Fruit fly (Drosophila melanogaster): ENCODE results near the gene CG14712.

CG14712 gene

DNA sequence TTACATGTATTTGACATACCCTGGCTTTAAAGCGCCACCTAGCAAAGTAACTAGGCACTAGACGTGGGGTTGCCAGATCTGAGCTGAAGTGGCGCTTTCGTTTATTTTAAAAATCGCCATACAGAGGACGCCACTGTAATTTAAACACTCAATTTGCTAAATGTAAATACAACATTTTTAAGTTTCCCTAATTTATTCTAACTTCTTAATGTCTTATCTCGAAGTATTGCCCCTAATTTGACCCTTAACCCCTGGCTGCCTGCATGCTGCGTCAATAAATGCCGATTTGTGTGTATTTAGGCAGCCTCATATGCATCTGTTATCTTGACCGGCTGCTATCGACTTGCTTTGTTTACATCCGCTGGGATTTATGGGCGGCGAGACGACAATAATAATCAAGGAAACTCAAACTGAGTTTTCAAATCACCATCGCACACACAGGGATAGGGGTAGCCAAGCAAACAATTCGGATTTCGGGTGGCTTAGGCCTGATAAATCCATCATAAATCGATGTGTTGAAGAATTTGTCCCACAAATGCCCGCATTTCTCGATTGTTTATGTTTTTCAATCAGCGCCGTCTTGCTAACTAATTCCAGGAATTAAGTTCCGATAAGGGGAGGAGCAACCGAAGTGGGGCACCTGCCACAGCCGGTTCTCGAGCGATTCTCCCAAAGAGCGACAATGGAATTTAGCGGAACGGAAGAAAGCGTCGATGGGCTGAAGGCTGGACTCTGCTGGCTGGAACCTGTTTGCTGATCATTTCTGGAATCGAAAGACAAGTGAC is 15.1 kb upstream of the CG14712 start (continued):
- TF ChIP-seq ftz-f1 (GFP tag; optimal IDR thresholded peaks at IDR 0.05): no peak
- peak; percentile 22 for TF ChIP-seq gro (GFP tag; optimal IDR thresholded peaks at IDR 0.05)
- peak; percentile 56 for TF ChIP-seq CG11085 (GFP tag; IDR thresholded peaks at IDR 0.05)
- no peak for TF ChIP-seq al (GFP tag; IDR thresholded peaks at IDR 0.05)
- peak; percentile 55 for TF ChIP-seq CG18764 (GFP tag; optimal IDR thresholded peaks at IDR 0.05)
- TF ChIP-seq hkb (optimal IDR thresholded peaks at IDR 0.05): peak; percentile 64
- TF ChIP-seq hkb (GFP tag; IDR thresholded peaks at IDR 0.05): no peak
- peak; percentile 73 for TF ChIP-seq CG14667 (GFP tag; IDR thresholded peaks at IDR 0.05)
- no peak for TF ChIP-seq toy (GFP tag; IDR thresholded peaks at IDR 0.05)
- peak; percentile 90 for TF ChIP-seq CG15479 (GFP tag; optimal IDR thresholded peaks at IDR 0.05)
- no peak for TF ChIP-seq lov (optimal IDR thresholded peaks at IDR 0.05)
- TF ChIP-seq lov (GFP tag; IDR thresholded peaks at IDR 0.05): peak; percentile 72; the same call in 1 of the 3 replicates
- no peak for TF ChIP-seq ash1 (GFP tag; optimal IDR thresholded peaks at IDR 0.05)
- TF ChIP-seq lola (GFP tag; optimal IDR thresholded peaks at IDR 0.05): peak in 1 of 3 experiments; percentile 32
- TF ChIP-seq esg (GFP tag; conservative IDR thresholded peaks at IDR 0.05): peak; percentile 42; the same call in 1 of the 2 replicates
- TF ChIP-seq Drgx (GFP tag; IDR thresholded peaks at IDR 0.05): no peak
- TF ChIP-seq cwo (GFP tag; optimal IDR thresholded peaks at IDR 0.05): no peak
- no peak for TF ChIP-seq nom (GFP tag; optimal IDR thresholded peaks at IDR 0.05)
- 0 out of 3 replicates have a peak, but pooled peaks have one; percentile 52 for TF ChIP-seq Opbp (GFP tag; IDR thresholded peaks at IDR 0.05; ENCODE audit: partially characterized antibody)
- peak; percentile 64 for TF ChIP-seq grau (tag; optimal IDR thresholded peaks at IDR 0.05)
- TF ChIP-seq CG18476 (GFP tag; optimal IDR thresholded peaks at IDR 0.05): peak; percentile 0
- no peak for TF ChIP-seq sim (GFP tag; IDR thresholded peaks at IDR 0.05)
- TF ChIP-seq nau (GFP tag; optimal IDR thresholded peaks at IDR 0.05): peak; percentile 18
- TF ChIP-seq CHES-1-like (GFP tag; optimal IDR thresholded peaks at IDR 0.05): no peak
- peak; percentile 35 for TF ChIP-seq Fer3 (tag; optimal IDR thresholded peaks at IDR 0.05)
- TF ChIP-seq CG4854 (GFP tag; optimal IDR thresholded peaks at IDR 0.05): peak; percentile 65
- TF ChIP-seq CG4617 (GFP tag; optimal IDR thresholded peaks at IDR 0.05; ENCODE audit: borderline replicate concordance): peak; percentile 18
- TF ChIP-seq CG30020 (tag; optimal IDR thresholded peaks at IDR 0.05): no peak
- peak; percentile 24 for TF ChIP-seq Atf3 (GFP tag; optimal IDR thresholded peaks at IDR 0.05)
- TF ChIP-seq Hsf (GFP tag; optimal IDR thresholded peaks at IDR 0.05): peak; percentile 72
- TF ChIP-seq CG14860 (GFP tag; IDR thresholded peaks at IDR 0.05; ENCODE audit: partially characterized antibody): no peak
- TF ChIP-seq tx (GFP tag; optimal IDR thresholded peaks at IDR 0.05): peak; percentile 42
- TF ChIP-seq sd (tag; optimal IDR thresholded peaks at IDR 0.05): peak; percentile 23
- TF ChIP-seq CG1602 (GFP tag; optimal IDR thresholded peaks at IDR 0.05): peak; percentile 78
- TF ChIP-seq Neu2 (GFP tag; optimal IDR thresholded peaks at IDR 0.05; ENCODE audit: borderline replicate concordance): no peak
- TF ChIP-seq Dip3 (GFP tag; optimal IDR thresholded peaks at IDR 0.05): peak; percentile 23
- TF ChIP-seq CG6813 (GFP tag; optimal IDR thresholded peaks at IDR 0.05): peak; percentile 34
- no peak for TF ChIP-seq CG12071 (GFP tag; optimal IDR thresholded peaks at IDR 0.05)
- TF ChIP-seq CG2889 (GFP tag; IDR thresholded peaks at IDR 0.05): no peak
- peak; percentile 43 for TF ChIP-seq CG10462 (GFP tag; optimal IDR thresholded peaks at IDR 0.05)
- TF ChIP-seq Xbp1 (GFP tag; optimal IDR thresholded peaks at IDR 0.05): peak; percentile 85
- TF ChIP-seq CG10147 (GFP tag; optimal IDR thresholded peaks at IDR 0.05): no peak
- peak; percentile 71 for TF ChIP-seq CG7839 (tag; optimal IDR thresholded peaks at IDR 0.05)
- no peak for TF ChIP-seq D (optimal IDR thresholded peaks at IDR 0.05)
- peak; percentile 29 for TF ChIP-seq D (GFP tag; optimal IDR thresholded peaks at IDR 0.05)
- TF ChIP-seq CG2712 (tag; optimal IDR thresholded peaks at IDR 0.05): peak; percentile 78
- TF ChIP-seq CG17912 (GFP tag; optimal IDR thresholded peaks at IDR 0.05): no peak
- no peak for TF ChIP-seq Usf (GFP tag; optimal IDR thresholded peaks at IDR 0.05)
- no peak for TF ChIP-seq sc (optimal IDR thresholded peaks at IDR 0.05)
- TF ChIP-seq sc (GFP tag; optimal IDR thresholded peaks at IDR 0.05): peak; percentile 22

Measured in whole organism, embryonic.